Fruit fly (Drosophila melanogaster): Measurements from ENCODE around the gene rdgC.

Gene rdgC

dm6 chr3L:20241987-20242982 is 5.6 kb upstream of the rdgC start (continued):
- TF ChIP-seq CG13894 (tag; optimal IDR thresholded peaks at IDR 0.05) (peak; percentile 14), CG11695 (GFP tag; IDR thresholded peaks at IDR 0.05) (peak; percentile 49; the same call in 2 of the 3 replicates), CG13123 (GFP tag; optimal IDR thresholded peaks at IDR 0.05) (peak; percentile 4), tll (GFP tag; optimal IDR thresholded peaks at IDR 0.05) (no peak), CG17568 (GFP tag; optimal IDR thresholded peaks at IDR 0.05) (no peak), sima (GFP tag; optimal IDR thresholded peaks at IDR 0.05) (no peak), CG7745 (tag; optimal IDR thresholded peaks at IDR 0.05) (no peak), jing (GFP tag; optimal IDR thresholded peaks at IDR 0.05) (peak; percentile 7), CG7786 (GFP tag; optimal IDR thresholded peaks at IDR 0.05) (no peak), CG10979 (tag; optimal IDR thresholded peaks at IDR 0.05) (peak; percentile 43), klu (GFP tag; IDR thresholded peaks at IDR 0.05) (no peak), p53 (GFP tag; optimal IDR thresholded peaks at IDR 0.05) (no peak), E2f2 (GFP tag; IDR thresholded peaks at IDR 0.05) (peak; percentile 39; the same call in 1 of the 2 replicates), vnd (GFP tag; IDR thresholded peaks at IDR 0.05; ENCODE audit: partially characterized antibody) (peak; percentile 54; the same call in 2 of the 3 replicates), CG11504 (tag; optimal IDR thresholded peaks at IDR 0.05) (peak; percentile 67), CG3065 (GFP tag; optimal IDR thresholded peaks at IDR 0.05) (no peak), CG7987 (GFP tag; optimal IDR thresholded peaks at IDR 0.05) (no peak), CG12391 (tag; optimal IDR thresholded peaks at IDR 0.05) (peak; percentile 76), eve (GFP tag; optimal IDR thresholded peaks at IDR 0.05) (no peak), CG17829 (tag; optimal IDR thresholded peaks at IDR 0.05) (peak; percentile 34), gcm2 (GFP tag; optimal IDR thresholded peaks at IDR 0.05) (no peak), maf-S (GFP tag; optimal IDR thresholded peaks at IDR 0.05) (no peak), bbx (GFP tag; IDR thresholded peaks at IDR 0.05; ENCODE audit: partially characterized antibody) (peak; percentile 57), CG12155 (GFP tag; optimal IDR thresholded peaks at IDR 0.05) (peak; percentile 62), CG10147 (GFP tag; optimal IDR thresholded peaks at IDR 0.05) (peak; percentile 60), CG16815 (GFP tag; optimal IDR thresholded peaks at IDR 0.05) (peak; percentile 21), CG8765 (GFP tag; IDR thresholded peaks at IDR 0.05) (peak; percentile 47; the same call in 1 of the 2 replicates), yki (optimal IDR thresholded peaks at IDR 0.05) (no peak), CG10267 (tag; optimal IDR thresholded peaks at IDR 0.05) (peak; percentile 81), CG10321 (GFP tag; IDR thresholded peaks at IDR 0.05) (no peak; the same call in 1 of the 2 replicates), NC2α (GFP tag; optimal IDR thresholded peaks at IDR 0.05) (no peak), HHEX (GFP tag; optimal IDR thresholded peaks at IDR 0.05) (peak; percentile 2), CG31365 (tag; optimal IDR thresholded peaks at IDR 0.05) (no peak), CG1603 (tag; optimal IDR thresholded peaks at IDR 0.05) (peak; percentile 6), ase (GFP tag; IDR thresholded peaks at IDR 0.05) (peak; percentile 62; the same call in 2 of the 3 replicates), dati (GFP tag; IDR thresholded peaks at IDR 0.05) (no peak), tna (GFP tag; IDR thresholded peaks at IDR 0.05; ENCODE audit: partially characterized antibody) (no peak), Lim3 (GFP tag; IDR thresholded peaks at IDR 0.05) (no peak), hkb (optimal IDR thresholded peaks at IDR 0.05) (no peak), hkb (GFP tag; IDR thresholded peaks at IDR 0.05) (peak; percentile 62), luna (GFP tag; optimal IDR thresholded peaks at IDR 0.05) (no peak), nmo (GFP tag; optimal IDR thresholded peaks at IDR 0.05) (peak; percentile 79), eyg (GFP tag; optimal IDR thresholded peaks at IDR 0.05) (no peak), lola (GFP tag; optimal IDR thresholded peaks at IDR 0.05) (peak in 1 of 3 experiments; percentile 53), CG15479 (GFP tag; optimal IDR thresholded peaks at IDR 0.05) (no peak), CG13287 (GFP tag; IDR thresholded peaks at IDR 0.05; ENCODE audit: partially characterized antibody) (peak; percentile 77), chinmo (GFP tag; IDR thresholded peaks at IDR 0.05; ENCODE audit: partially characterized antibody) (no peak), H2.0 (GFP tag; IDR thresholded peaks at IDR 0.05) (peak; percentile 53)

Measured in whole organism, embryonic.